Fruit fly (Drosophila melanogaster): ENCODE measurements around the gene Acer.

The Acer gene

DNA sequence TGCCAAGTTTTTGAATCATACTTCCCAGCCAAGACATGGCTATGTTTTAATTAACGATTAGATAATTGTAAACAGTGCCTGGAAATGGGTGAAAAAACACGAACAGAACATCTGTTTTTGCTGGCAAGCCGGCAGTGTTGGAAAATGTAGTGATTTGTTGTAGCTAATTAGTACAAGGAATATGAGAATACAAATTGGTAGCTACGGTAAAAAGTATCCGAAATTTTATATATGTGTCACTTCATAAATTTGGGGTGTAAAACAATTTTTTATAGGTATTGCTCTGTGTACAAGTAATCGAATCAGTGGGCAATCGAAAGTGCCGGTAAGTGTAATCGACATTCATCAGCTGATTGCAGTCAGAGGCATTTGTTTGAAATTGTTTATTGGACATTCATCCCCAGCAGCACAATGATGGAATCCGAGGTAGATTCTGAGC lies 4.5 kb upstream of the Acer start, which contains the start of the genes mRpL51 and Uba4 (continued):
- TF ChIP-seq nmo (GFP tag; optimal IDR thresholded peaks at IDR 0.05) (peak; percentile 30), Sry-δ (GFP tag; optimal IDR thresholded peaks at IDR 0.05) (peak; percentile 74), bsh (GFP tag; optimal IDR thresholded peaks at IDR 0.05) (peak in 1 of 2 experiments; percentile 16), lab (GFP tag; optimal IDR thresholded peaks at IDR 0.05) (no peak), Dip2 (GFP tag; IDR thresholded peaks at IDR 0.05) (no peak), Xbp1 (GFP tag; optimal IDR thresholded peaks at IDR 0.05) (peak; percentile 39), nom (GFP tag; optimal IDR thresholded peaks at IDR 0.05) (no peak), Bgb (GFP tag; IDR thresholded peaks at IDR 0.05; ENCODE audit: partially characterized antibody) (peak; percentile 50; the same call in 1 of the 2 replicates), CG3163 (GFP tag; optimal IDR thresholded peaks at IDR 0.05) (no peak), CG14710 (tag; optimal IDR thresholded peaks at IDR 0.05) (peak; percentile 72), trem (tag; optimal IDR thresholded peaks at IDR 0.05) (peak; percentile 78), pros (GFP tag; optimal IDR thresholded peaks at IDR 0.05) (no peak), Optix (GFP tag; IDR thresholded peaks at IDR 0.05) (no peak), CG2116 (GFP tag; optimal IDR thresholded peaks at IDR 0.05) (peak; percentile 90), CG18619 (GFP tag; optimal IDR thresholded peaks at IDR 0.05) (peak; percentile 4), CG8924 (tag; optimal IDR thresholded peaks at IDR 0.05) (peak; percentile 9), CG11696 (GFP tag; IDR thresholded peaks at IDR 0.05) (no peak), Taf1 (GFP tag; IDR thresholded peaks at IDR 0.05) (no peak), disco-r (GFP tag; optimal IDR thresholded peaks at IDR 0.05) (no peak), CG10209 (GFP tag; optimal IDR thresholded peaks at IDR 0.05) (no peak), croc (GFP tag; conservative IDR thresholded peaks at IDR 0.05) (no peak), CG13894 (tag; optimal IDR thresholded peaks at IDR 0.05) (no peak), Trl (optimal IDR thresholded peaks at IDR 0.05) (no peak), Trl (GFP tag; optimal IDR thresholded peaks at IDR 0.05) (peak; percentile 30), GATAe (GFP tag; conservative IDR thresholded peaks at IDR 0.05) (no peak), E2f1 (GFP tag; IDR thresholded peaks at IDR 0.05) (no peak), tx (GFP tag; optimal IDR thresholded peaks at IDR 0.05) (peak; percentile 33), CG5953 (GFP tag; IDR thresholded peaks at IDR 0.05) (no peak), CG15601 (tag; optimal IDR thresholded peaks at IDR 0.05) (peak; percentile 10), CG3847 (GFP tag; IDR thresholded peaks at IDR 0.05) (no peak), caup (GFP tag; optimal IDR thresholded peaks at IDR 0.05; ENCODE audit: severe bottlenecking) (no peak), CG16863 (GFP tag; optimal IDR thresholded peaks at IDR 0.05) (no peak), CG4424 (GFP tag; optimal IDR thresholded peaks at IDR 0.05) (peak; percentile 42), dati (GFP tag; IDR thresholded peaks at IDR 0.05) (no peak), CG4328 (GFP tag; optimal IDR thresholded peaks at IDR 0.05) (no peak), CG32532 (GFP tag; IDR thresholded peaks at IDR 0.05) (no peak), CG2875 (GFP tag; optimal IDR thresholded peaks at IDR 0.05) (no peak), Rfx (GFP tag; IDR thresholded peaks at IDR 0.05) (no peak), CG4707 (GFP tag; optimal IDR thresholded peaks at IDR 0.05) (peak; percentile 69), amos (GFP tag; IDR thresholded peaks at IDR 0.05; ENCODE audit: partially characterized antibody) (no peak; the same call in 1 of the 2 replicates), Sox100B (GFP tag; optimal IDR thresholded peaks at IDR 0.05) (no peak), nerfin-2 (GFP tag; IDR thresholded peaks at IDR 0.05; ENCODE audit: partially characterized antibody) (peak; percentile 41; the same call in 1 of the 2 replicates), stwl (tag; optimal IDR thresholded peaks at IDR 0.05) (peak; percentile 86), pho (GFP tag; optimal IDR thresholded peaks at IDR 0.05) (peak; percentile 56), ems (GFP tag; optimal IDR thresholded peaks at IDR 0.05) (peak; percentile 27), YL-1 (GFP tag; optimal IDR thresholded peaks at IDR 0.05) (peak; percentile 63), ATbp (GFP tag; optimal IDR thresholded peaks at IDR 0.05) (no peak), luna (GFP tag; optimal IDR thresholded peaks at IDR 0.05) (no peak)
